Worm (Caenorhabditis elegans) whole organism, mixed stage, embryonic: ENCODE measurements around the gene srx-8.

Experiments used
- ces-1 ChIP-seq: fragments of 150-350 bp; optimal IDR thresholded peaks from 2 replicates; lab custom pipeline; 2014; ENCODE audit warnings: missing biosample characterization, missing genetic modification reagents, missing genetic modification characterization
- lin-13 ChIP-seq: fragments of 150-350 bp; optimal IDR thresholded peaks from 2 replicates; lab custom pipeline; 2014; ENCODE audit warnings: missing biosample characterization, missing genetic modification characterization
- mep-1 ChIP-seq: fragments of 150-350 bp; optimal IDR thresholded peaks from 2 replicates; lab custom pipeline; 2017; ENCODE audit warnings: missing biosample characterization, missing genetic modification reagents, missing genetic modification characterization, inconsistent platforms
- snpc-4 ChIP-seq: fragments of 150-350 bp; optimal IDR thresholded peaks from 2 replicates; lab custom pipeline; 2014; ENCODE audit warnings: missing biosample characterization, missing genetic modification characterization

DNA sequence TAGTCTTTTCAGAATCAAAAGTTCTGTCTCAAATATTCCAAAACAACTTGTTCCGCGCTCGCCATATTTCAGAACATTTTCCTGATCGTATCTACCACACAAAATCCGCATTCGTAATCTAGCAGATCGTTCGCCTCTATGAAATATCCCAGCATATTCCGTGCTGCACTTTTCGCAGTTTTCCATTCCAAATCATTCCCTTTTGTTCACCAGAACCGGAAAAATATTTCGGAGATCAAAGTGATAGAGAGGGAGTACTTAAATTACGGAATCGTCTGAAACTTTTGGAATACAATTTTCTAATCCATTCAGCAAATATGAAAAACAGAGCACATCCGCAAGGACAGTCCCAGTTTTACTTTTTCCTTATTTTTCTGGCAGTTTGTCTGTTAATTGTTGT is 31.9 kb upstream of the srx-8 start, which contains the start of gene K06H6.1:
- no peak for TF ChIP-seq snpc-4
- TF ChIP-seq lin-13 (tag; lab: Kevin White, UChicago), result no peak
- TF ChIP-seq mep-1 (tag; lab: Kevin White, UChicago), result no peak
- no peak for TF ChIP-seq ces-1
